Fruit fly (Drosophila melanogaster): Measurements from ENCODE around the gene Ir7b.
A peak's percentile ranks its signal among the peaks of the same experiment; 100 is the strongest.

The Ir7b gene

DNA sequence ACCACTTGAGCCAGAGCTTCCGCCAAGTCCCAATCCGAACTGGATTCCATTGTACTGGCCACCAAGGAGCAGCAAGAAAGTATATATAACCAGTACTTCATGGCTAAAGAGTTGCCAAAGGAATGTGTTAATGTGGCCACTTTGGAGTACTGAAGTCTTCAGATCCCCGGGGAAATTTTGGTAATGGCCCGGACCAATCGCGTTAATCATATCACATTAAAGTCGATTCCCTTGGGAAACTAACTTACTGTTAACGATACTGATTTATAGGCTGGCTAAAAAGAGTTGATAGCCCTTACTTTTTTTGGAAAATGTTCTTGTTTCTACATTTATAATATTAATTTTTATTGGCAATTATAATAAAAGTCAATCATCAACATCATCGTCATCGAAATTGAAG lies at the start of gene Ir7b:
Gene Ir7b, minus strand, starts transcription at position 101 of the 400 bp plus-strand sequence.
- TF ChIP-seq Sox100B (GFP tag; optimal IDR thresholded peaks at IDR 0.05) (no peak), Dad (GFP tag; optimal IDR thresholded peaks at IDR 0.05) (no peak), CG2199 (GFP tag; IDR thresholded peaks at IDR 0.05) (no peak), toy (GFP tag; IDR thresholded peaks at IDR 0.05) (no peak), CG6765 (GFP tag; optimal IDR thresholded peaks at IDR 0.05) (no peak), Gsc (GFP tag; IDR thresholded peaks at IDR 0.05) (no peak), Opbp (GFP tag; IDR thresholded peaks at IDR 0.05; ENCODE audit: partially characterized antibody) (no peak), vfl (GFP tag; optimal IDR thresholded peaks at IDR 0.05) (no peak), CG12659 (GFP tag; optimal IDR thresholded peaks at IDR 0.05) (no peak), inv (GFP tag; IDR thresholded peaks at IDR 0.05; ENCODE audit: partially characterized antibody) (no peak), lilli (GFP tag; optimal IDR thresholded peaks at IDR 0.05) (no peak), ewg (GFP tag; optimal IDR thresholded peaks at IDR 0.05) (no peak), CG17361 (GFP tag; IDR thresholded peaks at IDR 0.05) (no peak), trem (tag; optimal IDR thresholded peaks at IDR 0.05) (no peak)

DNA sequence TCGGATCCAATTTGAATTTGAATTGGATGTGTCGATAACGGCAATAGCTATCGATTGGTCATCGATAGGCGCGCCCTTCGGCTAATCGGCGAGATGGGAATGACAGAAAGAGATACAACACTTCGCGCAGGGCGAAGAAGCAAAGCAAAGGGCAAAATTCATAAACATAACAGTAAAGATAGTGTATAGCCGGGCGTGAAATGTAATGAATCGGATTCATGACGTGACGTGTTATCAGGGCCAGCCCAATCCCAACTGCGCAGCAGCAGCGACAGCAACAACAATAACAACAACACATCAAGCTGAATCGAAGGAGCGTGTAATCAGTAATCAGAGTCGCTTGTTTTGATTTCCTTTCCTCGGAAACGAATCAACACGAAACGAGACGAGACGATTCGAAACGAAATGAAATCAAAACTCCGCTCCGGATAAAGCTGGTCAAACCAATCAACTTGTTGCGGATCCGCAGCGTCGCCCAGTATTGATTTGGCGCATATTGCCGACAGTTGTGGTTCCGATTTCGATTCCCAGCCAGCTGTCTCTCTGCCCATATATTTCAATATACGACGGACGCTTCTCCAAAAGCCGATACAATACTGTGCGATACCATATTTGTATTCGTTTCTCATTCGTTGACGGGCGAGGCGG lies 45.3 kb upstream of the Ir7b start, which contains the start of gene snz:
Gene snz, plus strand, starts transcription at position 107 of the 648 bp plus-strand sequence.
- TF ChIP-seq vnd (GFP tag; IDR thresholded peaks at IDR 0.05; ENCODE audit: partially characterized antibody) (peak; percentile 66; the same call in 2 of the 3 replicates), inv (GFP tag; IDR thresholded peaks at IDR 0.05; ENCODE audit: partially characterized antibody) (peak; percentile 48; the same call in 1 of the 2 replicates), Elba2 (GFP tag; optimal IDR thresholded peaks at IDR 0.05) (peak; percentile 53), Dp (GFP tag; optimal IDR thresholded peaks at IDR 0.05) (peak; percentile 75), caup (GFP tag; optimal IDR thresholded peaks at IDR 0.05; ENCODE audit: severe bottlenecking) (peak; percentile 10), sc (optimal IDR thresholded peaks at IDR 0.05) (no peak), sc (GFP tag; optimal IDR thresholded peaks at IDR 0.05) (no peak), Myb (GFP tag; optimal IDR thresholded peaks at IDR 0.05) (peak; percentile 88), dan (GFP tag; IDR thresholded peaks at IDR 0.05) (no peak), CG6791 (GFP tag; IDR thresholded peaks at IDR 0.05; ENCODE audit: partially characterized antibody) (peak; percentile 81), CG4360 (GFP tag; IDR thresholded peaks at IDR 0.05) (peak; percentile 77), Deaf1 (tag; optimal IDR thresholded peaks at IDR 0.05) (peak; percentile 94), HHEX (GFP tag; optimal IDR thresholded peaks at IDR 0.05) (no peak), CG14860 (GFP tag; IDR thresholded peaks at IDR 0.05; ENCODE audit: partially characterized antibody) (peak; percentile 77), eyg (GFP tag; optimal IDR thresholded peaks at IDR 0.05) (no peak), stwl (tag; optimal IDR thresholded peaks at IDR 0.05) (peak; percentile 49), Optix (GFP tag; IDR thresholded peaks at IDR 0.05) (no peak), tna (GFP tag; IDR thresholded peaks at IDR 0.05; ENCODE audit: partially characterized antibody) (peak; percentile 80), CG32772 (GFP tag; IDR thresholded peaks at IDR 0.05) (no peak), CG17186 (GFP tag; optimal IDR thresholded peaks at IDR 0.05) (peak; percentile 51), nmo (GFP tag; optimal IDR thresholded peaks at IDR 0.05) (peak; percentile 1), NC2β (GFP tag; optimal IDR thresholded peaks at IDR 0.05) (no peak), CG7963 (GFP tag; IDR thresholded peaks at IDR 0.05; ENCODE audit: partially characterized antibody) (peak; percentile 58; the same call in 1 of the 3 replicates), schlank (tag; optimal IDR thresholded peaks at IDR 0.05) (no peak), YL-1 (GFP tag; optimal IDR thresholded peaks at IDR 0.05) (peak; percentile 6), amos (GFP tag; IDR thresholded peaks at IDR 0.05; ENCODE audit: partially characterized antibody) (peak; percentile 78; the same call in 1 of the 2 replicates), CG2712 (tag; optimal IDR thresholded peaks at IDR 0.05) (peak; percentile 44), B-H2 (GFP tag; optimal IDR thresholded peaks at IDR 0.05) (peak; percentile 30), CG3726 (GFP tag; IDR thresholded peaks at IDR 0.05) (no peak), CG10267 (tag; optimal IDR thresholded peaks at IDR 0.05) (peak; percentile 22), Taf1 (GFP tag; IDR thresholded peaks at IDR 0.05) (no peak), Jarid2 (GFP tag; optimal IDR thresholded peaks at IDR 0.05) (no peak), trem (tag; optimal IDR thresholded peaks at IDR 0.05) (peak; percentile 1), CG14710 (tag; optimal IDR thresholded peaks at IDR 0.05) (peak; percentile 15), ssp (GFP tag; IDR thresholded peaks at IDR 0.05) (no peak), luna (GFP tag; optimal IDR thresholded peaks at IDR 0.05) (no peak)

All from whole organism, embryonic.